Worm (Caenorhabditis elegans) whole organism, young adult: ENCODE measurements around the gene jamp-1.

Experiments used
- athp-1 ChIP-seq: sonication (generic microtip); optimal IDR thresholded peaks from 2 replicates; lab custom pipeline; 2017; ENCODE audit warnings: mild to moderate bottlenecking, missing genetic modification characterization, missing compliant biosample characterization
- dpl-1 ChIP-seq: fragments of 150-350 bp; optimal IDR thresholded peaks from 2 replicates; lab custom pipeline; 2014; ENCODE audit warnings: missing biosample characterization, missing genetic modification reagents, missing genetic modification characterization
- him-1 ChIP-seq: sonication (generic microtip); optimal IDR thresholded peaks from 2 replicates; lab custom pipeline; 2016; ENCODE audit warnings: missing genotype, missing genetic modification reagents, missing genetic modification characterization, missing compliant biosample characterization
- hlh-12 ChIP-seq: sonication (generic microtip); optimal IDR thresholded peaks from 2 replicates; lab custom pipeline; 2016; ENCODE audit warnings: missing genetic modification characterization, missing compliant biosample characterization
- lin-26 ChIP-seq: fragments of 200-800 bp; sonication (Bioruptor generic); IDR thresholded peaks from 2 replicates; pipeline ENCODE4 v1.3.6; 2022; ENCODE audit warnings: missing genetic modification reagents, missing genetic modification characterization, missing compliant biosample characterization
- lsl-1 ChIP-seq: fragments of 200-800 bp; sonication (Bioruptor generic); optimal IDR thresholded peaks from 2 replicates; lab custom pipeline; 2018; ENCODE audit warnings: mild to moderate bottlenecking, missing genetic modification characterization, moderate library complexity, missing compliant biosample characterization
- madf-8 ChIP-seq: fragments of 200-800 bp; sonication (Bioruptor generic); conservative IDR thresholded peaks from 2 replicates; pipeline ENCODE4 v1.3.6; 2022; ENCODE audit warnings: missing genetic modification reagents, missing genetic modification characterization, missing compliant biosample characterization
- nhr-90 ChIP-seq: sonication (generic microtip); optimal IDR thresholded peaks from 2 replicates; lab custom pipeline; 2016; ENCODE audit warnings: missing genotype, mild to moderate bottlenecking, missing genetic modification characterization, missing compliant biosample characterization
- rcor-1 ChIP-seq: fragments of 200-800 bp; sonication (Bioruptor generic); IDR thresholded peaks from 2 replicates; pipeline ENCODE4 v1.3.6; 2022; ENCODE audit warnings: missing genetic modification reagents, missing genetic modification characterization, missing compliant biosample characterization
- snpc-4 ChIP-seq, 5 experiments: fragments of 150-350 bp in 1 of 5; sonication (generic microtip) in 4 of 5; optimal IDR thresholded peaks; 2 replicates each; lab custom pipeline; 2014 to 2018; ENCODE audit warnings: missing genetic modification characterization in 5 of 5, missing biosample characterization in 3 of 5, antibody characterized with exemption in 2 of 5, mild to moderate bottlenecking in 2 of 5, missing compliant biosample characterization in 2 of 5, missing genotype in 2 of 5, moderate library complexity in 2 of 5, missing genetic modification reagents in 1 of 5
- tbp1 ChIP-seq: fragments of 200-800 bp; sonication (Bioruptor generic); optimal IDR thresholded peaks from 2 replicates; lab custom pipeline; 2018; ENCODE audit warnings: mild to moderate bottlenecking, missing genetic modification characterization, missing compliant biosample characterization
- xnd-1 ChIP-seq: sonication (generic microtip); optimal IDR thresholded peaks from 2 replicates; lab custom pipeline; 2016; ENCODE audit warnings: missing genotype, missing genetic modification reagents, missing genetic modification characterization, missing compliant biosample characterization

ce11 chrV:6063330-6063729 lies 12.3 kb upstream of the jamp-1 start, which contains the start of gene Y38A10A.2:
- TF ChIP-seq dpl-1 (GFP tag; lab: Kevin White, UChicago) (no peak), hlh-12 (tag; lab: Kevin White, UChicago) (no peak), him-1 (tag; lab: Kevin White, UChicago) (no peak), snpc-4 (GFP tag; optimal IDR thresholded peaks at IDR 0.05; lab: Kevin White, UChicago) (no peak), snpc-4 (tag; optimal IDR thresholded peaks at IDR 0.05; lab: Kevin White, UChicago) (no peak), rcor-1 (GFP tag; lab: Robert Waterston, UW) (no peak), xnd-1 (no peak), madf-8 (GFP tag; lab: Robert Waterston, UW) (no peak), lin-26 (GFP tag; lab: Robert Waterston, UW) (no peak), nhr-90 (tag; lab: Kevin White, UChicago) (no peak), tbp1 (GFP tag; lab: Kevin White, UChicago) (no peak), athp-1 (tag; lab: Kevin White, UChicago) (no peak), lsl-1 (GFP tag; lab: Kevin White, UChicago) (no peak)
